Fruit fly (Drosophila melanogaster): ENCODE data around the gene CCKLR-17D1.

DNA sequence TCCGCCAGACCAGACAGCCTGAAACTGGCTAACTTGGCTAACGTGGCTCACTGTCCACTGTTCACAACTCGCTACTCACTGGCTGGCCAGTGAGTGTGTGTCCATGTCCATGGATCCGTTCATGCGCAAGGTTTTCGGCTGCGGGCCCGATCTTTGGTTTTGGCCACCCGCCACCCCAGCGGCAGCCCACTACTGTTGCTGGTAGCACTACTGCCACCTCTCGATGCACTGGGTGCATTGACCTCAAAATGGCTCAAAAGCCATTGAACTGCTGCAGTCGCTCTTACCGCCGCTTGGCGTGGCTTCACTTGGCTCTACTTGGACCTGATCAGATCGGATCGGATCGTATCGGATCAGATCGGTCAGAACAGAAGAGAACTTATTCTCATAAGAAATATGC lies 45.0 kb downstream of the CCKLR-17D1 start:
- TF ChIP-seq kay (GFP tag; ENCODE audit: borderline replicate concordance), result no peak
- no peak for TF ChIP-seq CG14711 (tag; optimal IDR thresholded peaks at IDR 0.05)
- no peak for TF ChIP-seq toe (GFP tag; optimal IDR thresholded peaks at IDR 0.05)

All from whole organism, adult.